Fruit fly (Drosophila melanogaster) whole organism, embryonic: ENCODE measurements around the gene nonC.

Source experiments
- B-H2 ChIP-seq: fragments of 200-800 bp; sonication (Bioruptor generic); optimal IDR thresholded peaks from 2 replicates; lab custom pipeline; 2018; ENCODE audit warnings: missing biosample characterization, mild to moderate bottlenecking, missing genetic modification characterization
- Bdp1 ChIP-seq: fragments of 200-800 bp; sonication (Bioruptor generic); optimal IDR thresholded peaks from 3 replicates; lab custom pipeline; 2016; ENCODE audit warnings: missing biosample characterization, missing genetic modification characterization
- CG10147 ChIP-seq: fragments of 200-800 bp; sonication (Bioruptor generic); optimal IDR thresholded peaks from 2 replicates; lab custom pipeline; 2019; ENCODE audit warnings: missing biosample characterization, mild to moderate bottlenecking, missing genetic modification characterization, moderate library complexity
- CG10209 ChIP-seq: fragments of 200-800 bp; sonication (Bioruptor generic); optimal IDR thresholded peaks from 3 replicates; lab custom pipeline; 2017; ENCODE audit warnings: missing biosample characterization, mild to moderate bottlenecking, missing genetic modification characterization, missing genetic modification reagents
- CG10274 ChIP-seq: fragments of 200-800 bp; sonication (Bioruptor generic); optimal IDR thresholded peaks from 3 replicates; lab custom pipeline; 2017; ENCODE audit warnings: missing biosample characterization, mild to moderate bottlenecking, missing genetic modification characterization
- CG10462 ChIP-seq: fragments of 200-800 bp; sonication (Bioruptor generic); optimal IDR thresholded peaks from 2 replicates; lab custom pipeline; 2016; ENCODE audit warnings: missing biosample characterization, missing genetic modification characterization
- CG11085 ChIP-seq: fragments of 200-800 bp; sonication (Bioruptor generic); IDR thresholded peaks from 2 replicates; pipeline ENCODE4 v1.3.6; 2022; ENCODE audit warnings: missing biosample characterization, missing genetic modification characterization
- CG11504 ChIP-seq: fragments of 200-800 bp; sonication (Bioruptor generic); optimal IDR thresholded peaks from 3 replicates; lab custom pipeline; 2019; ENCODE audit warnings: missing biosample characterization, mild to moderate bottlenecking, missing genetic modification characterization, moderate library complexity
- CG12391 ChIP-seq: fragments of 200-800 bp; sonication (Bioruptor generic); optimal IDR thresholded peaks from 3 replicates; lab custom pipeline; 2018; ENCODE audit warnings: missing biosample characterization, mild to moderate bottlenecking, missing genetic modification characterization, moderate library complexity
- CG13624 ChIP-seq: fragments of 200-800 bp; sonication (Bioruptor generic); optimal IDR thresholded peaks from 2 replicates; lab custom pipeline; 2016; ENCODE audit warnings: missing biosample characterization, missing genetic modification characterization
- CG14050 ChIP-seq: fragments of 200-800 bp; sonication (Bioruptor generic); IDR thresholded peaks from 3 replicates; pipeline ENCODE4 v1.3.6; 2022; ENCODE audit warnings: missing biosample characterization, missing genetic modification characterization
- CG15073 ChIP-seq: fragments of 200-800 bp; sonication (Bioruptor generic); optimal IDR thresholded peaks from 2 replicates; lab custom pipeline; 2016; ENCODE audit warnings: missing biosample characterization, missing genetic modification characterization
- CG15601 ChIP-seq: fragments of 200-800 bp; sonication (Bioruptor generic); optimal IDR thresholded peaks from 3 replicates; lab custom pipeline; 2019; ENCODE audit warnings: missing biosample characterization, mild to moderate bottlenecking, missing genetic modification characterization, moderate library complexity
- CG1602 ChIP-seq: fragments of 200-800 bp; sonication (Bioruptor generic); optimal IDR thresholded peaks from 3 replicates; lab custom pipeline; 2016; ENCODE audit warnings: missing biosample characterization, missing genetic modification characterization
- CG16815 ChIP-seq: fragments of 200-800 bp; sonication (Bioruptor generic); optimal IDR thresholded peaks from 3 replicates; lab custom pipeline; 2017; ENCODE audit warnings: missing biosample characterization, mild to moderate bottlenecking, missing genetic modification characterization
- CG2129 ChIP-seq: fragments of 200-800 bp; sonication (Bioruptor generic); IDR thresholded peaks from 2 replicates; pipeline ENCODE4 v1.3.6; 2022; ENCODE audit warnings: missing biosample characterization, missing genetic modification characterization; ENCODE audit not compliant: partially characterized antibody
- CG2678 ChIP-seq: fragments of 200-800 bp; sonication (Bioruptor generic); optimal IDR thresholded peaks from 3 replicates; lab custom pipeline; 2019; ENCODE audit warnings: missing biosample characterization, mild to moderate bottlenecking, missing genetic modification characterization, moderate library complexity
- CG2889 ChIP-seq: fragments of 200-800 bp; sonication (Bioruptor generic); IDR thresholded peaks from 3 replicates; pipeline ENCODE4 v1.3.6; 2022; ENCODE audit warnings: missing biosample characterization, missing genetic modification characterization
- CG32767 ChIP-seq: fragments of 200-800 bp; sonication (Bioruptor generic); IDR thresholded peaks from 2 replicates; pipeline ENCODE4 v1.3.6; 2022; ENCODE audit warnings: missing biosample characterization, missing genetic modification characterization
- CG32772 ChIP-seq: fragments of 200-800 bp; sonication (Bioruptor generic); IDR thresholded peaks from 2 replicates; pipeline ENCODE4 v1.3.6; 2022; ENCODE audit warnings: missing biosample characterization, missing genetic modification characterization
- CG3407 ChIP-seq: fragments of 200-800 bp; sonication (Bioruptor generic); optimal IDR thresholded peaks from 2 replicates; lab custom pipeline; 2018; ENCODE audit warnings: missing biosample characterization, mild to moderate bottlenecking, missing genetic modification characterization
- CG6791 ChIP-seq: fragments of 200-800 bp; sonication (Bioruptor generic); IDR thresholded peaks from 3 replicates; pipeline ENCODE4 v1.3.6; 2022; ENCODE audit warnings: missing biosample characterization, missing genetic modification characterization; ENCODE audit not compliant: partially characterized antibody
- CG7556 ChIP-seq: fragments of 200-800 bp; sonication (Bioruptor generic); optimal IDR thresholded peaks from 2 replicates; lab custom pipeline; 2017; ENCODE audit warnings: missing biosample characterization, mild to moderate bottlenecking, missing genetic modification characterization
- CTCF ChIP-seq: fragments of 200-800 bp; sonication (Bioruptor generic); optimal IDR thresholded peaks from 2 replicates; lab custom pipeline; 2017; ENCODE audit warnings: missing biosample characterization, mild to moderate bottlenecking, missing genetic modification characterization, moderate library complexity
- CoRest ChIP-seq: fragments of 200-800 bp; sonication (Bioruptor generic); optimal IDR thresholded peaks from 3 replicates; lab custom pipeline; 2018; ENCODE audit warnings: missing biosample characterization, mild to moderate bottlenecking, missing genetic modification characterization, moderate library complexity
- CrebB ChIP-seq: fragments of 200-800 bp; sonication (Bioruptor generic); optimal IDR thresholded peaks from 3 replicates; lab custom pipeline; 2018; ENCODE audit warnings: missing biosample characterization, mild to moderate bottlenecking, missing genetic modification characterization
- Dek ChIP-seq: fragments of 200-800 bp; sonication (Bioruptor generic); optimal IDR thresholded peaks from 3 replicates; lab custom pipeline; 2019; ENCODE audit warnings: missing biosample characterization, mild to moderate bottlenecking, missing genetic modification characterization, moderate library complexity
- H2.0 ChIP-seq: fragments of 200-800 bp; sonication (Bioruptor generic); IDR thresholded peaks from 2 replicates; pipeline ENCODE4 v1.3.6; 2022; ENCODE audit warnings: missing biosample characterization, missing genetic modification characterization
- HLHmδ ChIP-seq: fragments of 200-800 bp; sonication (Bioruptor generic); optimal IDR thresholded peaks from 2 replicates; lab custom pipeline; 2018; ENCODE audit warnings: missing biosample characterization, mild to moderate bottlenecking, missing genetic modification characterization, moderate library complexity
- Hmx ChIP-seq: fragments of 200-800 bp; sonication (Bioruptor generic); optimal IDR thresholded peaks from 2 replicates; lab custom pipeline; 2016; ENCODE audit warnings: missing biosample characterization, missing genetic modification characterization
- Lim3 ChIP-seq: fragments of 200-800 bp; sonication (Bioruptor generic); IDR thresholded peaks from 2 replicates; pipeline ENCODE4 v1.3.6; 2022; ENCODE audit warnings: missing biosample characterization, missing genetic modification characterization
- Nf-YB ChIP-seq: fragments of 200-800 bp; sonication (Bioruptor generic); optimal IDR thresholded peaks from 3 replicates; lab custom pipeline; 2019; ENCODE audit warnings: missing biosample characterization, mild to moderate bottlenecking, missing genetic modification characterization, moderate library complexity
- Ravus ChIP-seq: fragments of 200-800 bp; sonication (Bioruptor generic); IDR thresholded peaks from 2 replicates; pipeline ENCODE4 v1.3.6; 2022; ENCODE audit warnings: missing biosample characterization, missing genetic modification characterization
- Sry-δ ChIP-seq: fragments of 200-800 bp; sonication (Bioruptor generic); optimal IDR thresholded peaks from 2 replicates; lab custom pipeline; 2016; ENCODE audit warnings: missing biosample characterization, missing genetic modification characterization
- bcd ChIP-seq: fragments of 200-800 bp; sonication (Bioruptor generic); optimal IDR thresholded peaks from 2 replicates; lab custom pipeline; 2017; ENCODE audit warnings: missing biosample characterization, mild to moderate bottlenecking, missing genetic modification characterization
- crc ChIP-seq: fragments of 200-800 bp; sonication (Bioruptor generic); optimal IDR thresholded peaks from 2 replicates; lab custom pipeline; 2016; ENCODE audit warnings: missing biosample characterization, missing genetic modification characterization
- croc ChIP-seq: fragments of 200-800 bp; sonication (Bioruptor generic); conservative IDR thresholded peaks from 3 replicates; pipeline ENCODE4 v1.3.6; 2022; ENCODE audit warnings: missing biosample characterization, missing genetic modification characterization
- cwo ChIP-seq: fragments of 200-800 bp; sonication (Bioruptor generic); optimal IDR thresholded peaks from 3 replicates; lab custom pipeline; 2017; ENCODE audit warnings: missing biosample characterization, missing genetic modification characterization, mild to moderate bottlenecking, moderate library complexity, missing genetic modification reagents
- emc ChIP-seq: fragments of 200-800 bp; sonication (Bioruptor generic); optimal IDR thresholded peaks from 2 replicates; lab custom pipeline; 2016; ENCODE audit warnings: missing biosample characterization, missing genetic modification characterization
- ewg ChIP-seq: fragments of 200-800 bp; sonication (Bioruptor generic); optimal IDR thresholded peaks from 3 replicates; lab custom pipeline; 2017; ENCODE audit warnings: mild to moderate bottlenecking, missing biosample characterization, missing genetic modification reagents, missing genetic modification characterization
- exex ChIP-seq: fragments of 200-800 bp; sonication (Bioruptor generic); optimal IDR thresholded peaks from 4 replicates; lab custom pipeline; 2018; ENCODE audit warnings: missing biosample characterization, mild to moderate bottlenecking, missing genetic modification characterization, moderate library complexity
- fru ChIP-seq: fragments of >200 bp; optimal IDR thresholded peaks from 2 replicates; lab custom pipeline; 2017
- gcm2 ChIP-seq: fragments of 200-800 bp; sonication (Bioruptor generic); optimal IDR thresholded peaks from 2 replicates; lab custom pipeline; 2016; ENCODE audit warnings: missing biosample characterization, missing genetic modification characterization
- hbn ChIP-seq: fragments of 200-800 bp; sonication (Bioruptor generic); IDR thresholded peaks from 2 replicates; pipeline ENCODE4 v1.3.6; 2022; ENCODE audit warnings: missing biosample characterization, missing genetic modification characterization; ENCODE audit not compliant: partially characterized antibody
- mam ChIP-seq: fragments of 200-800 bp; sonication (Bioruptor generic); optimal IDR thresholded peaks from 3 replicates; lab custom pipeline; 2016; ENCODE audit warnings: missing biosample characterization, missing genetic modification characterization
- nau ChIP-seq: fragments of 200-800 bp; sonication (Bioruptor generic); optimal IDR thresholded peaks from 3 replicates; lab custom pipeline; 2017; ENCODE audit warnings: missing biosample characterization, mild to moderate bottlenecking, missing genetic modification characterization, missing genetic modification reagents
- pan ChIP-seq, 4 experiments: fragments of >200 bp in 3 of 4; fragments of 200-800 bp in 1 of 4; sonication (Bioruptor generic) in 1 of 4; optimal IDR thresholded peaks in 3 of 4; IDR thresholded peaks in 1 of 4; 2 replicates each; pipeline versions ENCODE4 v1.3.6 to Lab custom; 2017 to 2022; ENCODE audit warnings: missing biosample characterization in 2 of 4, missing genetic modification characterization in 2 of 4, mixed read lengths in 1 of 4
- psq ChIP-seq: fragments of 200-800 bp; sonication (Bioruptor generic); optimal IDR thresholded peaks from 2 replicates; lab custom pipeline; 2017; ENCODE audit warnings: missing biosample characterization, missing genetic modification characterization
- sima ChIP-seq: fragments of 200-800 bp; sonication (Bioruptor generic); optimal IDR thresholded peaks from 2 replicates; lab custom pipeline; 2016; ENCODE audit warnings: missing biosample characterization, missing genetic modification characterization
- tgo ChIP-seq: fragments of 200-800 bp; sonication (Bioruptor generic); IDR thresholded peaks from 3 replicates; pipeline ENCODE4 v1.3.6; 2022; ENCODE audit warnings: missing biosample characterization, missing genetic modification characterization
- zf30C ChIP-seq: fragments of 200-800 bp; sonication (Bioruptor generic); optimal IDR thresholded peaks from 3 replicates; lab custom pipeline; 2018; ENCODE audit warnings: missing biosample characterization, mild to moderate bottlenecking, missing genetic modification characterization

Gene nonC

dm6 chrX:6852574-6852973 is 28.3 kb downstream of the nonC start (continued):
- TF ChIP-seq pan (optimal IDR thresholded peaks at IDR 0.05; lab: Kevin White, UChicago) = no peak
- TF ChIP-seq pan (GFP tag; optimal IDR thresholded peaks at IDR 0.05 in 1 of 2, IDR thresholded peaks at IDR 0.05 in 1 of 2) = peak in 1 of 2 experiments; percentile 91
- peak; percentile 74 for TF ChIP-seq Hmx
- peak; percentile 85 for TF ChIP-seq CG1602 (GFP tag; lab: Kevin White, UChicago)
- TF ChIP-seq tgo = peak; percentile 81
- peak; percentile 86 for TF ChIP-seq emc (GFP tag; lab: Kevin White, UChicago)
- peak; percentile 46 for TF ChIP-seq CG15073
- TF ChIP-seq Bdp1 (GFP tag; lab: Kevin White, UChicago) = peak; percentile 81
- TF ChIP-seq CG14050 (GFP tag; lab: Robert Waterston, UW) = peak; percentile 84
- peak; percentile 86 for TF ChIP-seq CG32767
- TF ChIP-seq psq = peak; percentile 61
- TF ChIP-seq CG2889 (GFP tag; lab: Robert Waterston, UW) = peak; percentile 81
- TF ChIP-seq CG11085 (GFP tag; lab: Robert Waterston, UW) = peak; percentile 74
- TF ChIP-seq HLHmδ (GFP tag; lab: Kevin White, UChicago) = no peak
- TF ChIP-seq Nf-YB (GFP tag; lab: Kevin White, UChicago) = peak; percentile 67
- peak; percentile 90 for TF ChIP-seq bcd (GFP tag; lab: Kevin White, UChicago)
- peak; percentile 86 for TF ChIP-seq CrebB
- peak; percentile 94 for TF ChIP-seq B-H2 (GFP tag; lab: Kevin White, UChicago)
- peak; percentile 53 for TF ChIP-seq Ravus (GFP tag; lab: Robert Waterston, UW)
- TF ChIP-seq ewg (GFP tag; lab: Kevin White, UChicago) = peak; percentile 81
- TF ChIP-seq CG2129 (GFP tag; lab: Robert Waterston, UW) = no peak
- peak; percentile 95 for TF ChIP-seq CG2678
- TF ChIP-seq CoRest (tag; lab: Kevin White, UChicago) = peak; percentile 96
- TF ChIP-seq CG11504 (tag; lab: Kevin White, UChicago) = peak; percentile 92
- peak; percentile 76 for TF ChIP-seq nau
- 0 out of 2 replicates have a peak, but pooled peaks have one; percentile 38 for TF ChIP-seq Lim3 (GFP tag; lab: Robert Waterston, UW)
- TF ChIP-seq CG16815 (GFP tag; lab: Kevin White, UChicago) = peak; percentile 79
- peak; percentile 82 for TF ChIP-seq CG32772 (GFP tag; lab: Robert Waterston, UW)
- peak; percentile 95 for TF ChIP-seq CG13624
- peak; percentile 79 for TF ChIP-seq CG3407 (GFP tag; lab: Kevin White, UChicago)
- peak; percentile 71 for TF ChIP-seq exex
- peak; percentile 76 for TF ChIP-seq Sry-δ (GFP tag; lab: Kevin White, UChicago)
- peak; percentile 92 for TF ChIP-seq CG12391
- TF ChIP-seq CG10462 = peak; percentile 71
- 0 out of 3 replicates have a peak, but pooled peaks have one; percentile 49 for TF ChIP-seq CG6791 (GFP tag; lab: Robert Waterston, UW)
- peak; percentile 80 for TF ChIP-seq CG10274 (GFP tag; lab: Kevin White, UChicago)
- peak; percentile 91 for TF ChIP-seq Dek
- peak; percentile 73 for TF ChIP-seq CTCF
- TF ChIP-seq zf30C = no peak
- no peak for TF ChIP-seq fru (lab: Kevin White, UChicago)
- TF ChIP-seq CG15601 (tag; lab: Kevin White, UChicago) = peak; percentile 84
- TF ChIP-seq sima (GFP tag; lab: Kevin White, UChicago) = peak; percentile 82
- TF ChIP-seq gcm2 = peak; percentile 72
- peak; percentile 88 for TF ChIP-seq crc (GFP tag; lab: Kevin White, UChicago)
- TF ChIP-seq CG10147 = peak; percentile 91
- peak; percentile 95 for TF ChIP-seq mam (GFP tag; lab: Kevin White, UChicago)
- peak; percentile 86 for TF ChIP-seq cwo (GFP tag; lab: Kevin White, UChicago)
- peak; percentile 82 for TF ChIP-seq croc
- TF ChIP-seq CG7556 (GFP tag; lab: Kevin White, UChicago) = peak; percentile 88
- peak; percentile 84 for TF ChIP-seq H2.0
- TF ChIP-seq CG10209 (GFP tag; lab: Kevin White, UChicago) = peak; percentile 92
- no peak for TF ChIP-seq hbn (GFP tag; lab: Robert Waterston, UW)
